Worm (Caenorhabditis elegans) whole organism, L4/young adult: ENCODE measurements around the gene str-196.

Experiments used
- W03F9.2 ChIP-seq: fragments of 150-350 bp; optimal IDR thresholded peaks from 2 replicates; lab custom pipeline; 2014; ENCODE audit warnings: missing biosample characterization, missing genetic modification characterization
- dao-5 ChIP-seq: sonication (generic microtip); optimal IDR thresholded peaks from 2 replicates; lab custom pipeline; 2016; ENCODE audit warnings: missing genotype, missing genetic modification characterization, moderate library complexity, missing compliant biosample characterization
- him-1 ChIP-seq: sonication (generic microtip); optimal IDR thresholded peaks from 2 replicates; lab custom pipeline; 2016; ENCODE audit warnings: missing genotype, missing genetic modification reagents, missing genetic modification characterization, missing compliant biosample characterization

DNA sequence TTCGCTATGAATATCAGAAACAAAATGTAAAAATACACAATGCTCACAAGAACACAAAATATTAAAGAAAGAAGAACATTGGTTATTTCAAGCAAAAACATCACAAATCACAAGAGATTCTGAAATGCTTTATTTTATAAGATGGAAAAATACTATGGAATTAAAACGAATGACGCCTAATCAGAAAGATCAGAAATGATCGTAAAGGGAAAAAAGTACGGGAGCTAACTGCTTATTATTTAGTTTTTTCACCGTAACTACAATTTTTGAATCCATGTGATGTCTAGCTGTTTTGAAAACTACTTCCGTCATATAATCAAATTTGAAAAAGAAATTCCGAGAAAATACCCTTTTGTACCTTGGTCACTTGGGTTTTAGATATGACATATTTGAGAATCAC is 23.1 kb upstream of the str-196 start, which contains the start of gene srbc-57:
- TF ChIP-seq him-1 (tag; lab: Kevin White, UChicago) (no peak), dao-5 (tag; lab: Kevin White, UChicago) (no peak), W03F9.2 (no peak)
